Worm (Caenorhabditis elegans): ENCODE measurements around the gene T24C2.5.

DNA sequence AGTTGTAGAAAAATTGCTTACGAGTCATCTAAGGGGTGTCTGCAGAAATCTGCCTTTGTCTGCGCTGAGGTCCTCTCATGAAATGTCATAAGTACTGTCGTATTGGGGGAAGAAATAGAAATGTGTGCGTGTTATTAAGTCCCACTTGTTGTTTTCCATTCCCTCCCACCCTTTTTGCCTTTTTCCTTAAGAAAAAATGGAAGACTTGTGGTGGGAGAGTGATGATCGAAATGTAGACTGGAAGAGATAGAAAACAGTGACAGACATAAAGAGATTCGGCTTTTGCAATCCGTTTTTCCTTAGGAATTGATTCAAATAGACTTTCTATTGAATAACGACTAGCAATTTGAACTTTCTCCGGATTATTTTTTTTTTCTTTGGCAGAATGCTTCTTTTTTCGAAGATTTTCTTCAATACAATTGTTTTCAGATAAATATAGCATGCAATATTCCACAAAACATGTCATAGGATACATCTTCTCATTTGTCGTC, 15.5 kb downstream of the T24C2.5 start, which contains the start of gene ram-5:
- TF ChIP-seq elt-1 (tag; optimal IDR thresholded peaks at IDR 0.05) (no peak), ceh-16 (tag; optimal IDR thresholded peaks at IDR 0.05) (no peak), nhr-10 (tag; optimal IDR thresholded peaks at IDR 0.05) (no peak), lsy-2 (tag; optimal IDR thresholded peaks at IDR 0.05) (no peak), nhr-77 (tag; optimal IDR thresholded peaks at IDR 0.05) (no peak), nhr-237 (tag; optimal IDR thresholded peaks at IDR 0.05) (no peak), sma-3 (GFP tag; optimal IDR thresholded peaks at IDR 0.05) (no peak), lin-11 (tag; optimal IDR thresholded peaks at IDR 0.05) (no peak), skn-1 (tag; optimal IDR thresholded peaks at IDR 0.05) (no peak)

Data from whole organism, L2 larva.